Worm (Caenorhabditis elegans) whole organism, L1 larva: ENCODE results near the gene msp-63.
A peak's percentile ranks its signal among the peaks of the same experiment; 100 is the strongest.

Experiments
- C04F5.9 ChIP-seq: sonication (generic microtip); optimal IDR thresholded peaks from 2 replicates; lab custom pipeline; 2016; ENCODE audit warnings: missing genetic modification characterization, missing compliant biosample characterization
- C16A3.4 ChIP-seq: fragments of 150-350 bp; optimal IDR thresholded peaks from 2 replicates; lab custom pipeline; 2014; ENCODE audit warnings: missing biosample characterization, missing genetic modification characterization
- C34B4.2 ChIP-seq: sonication (generic microtip); optimal IDR thresholded peaks from 2 replicates; lab custom pipeline; 2017; ENCODE audit warnings: mild to moderate bottlenecking, missing genetic modification characterization, missing compliant biosample characterization
- F16B12.6 ChIP-seq: fragments of 150-350 bp; optimal IDR thresholded peaks from 2 replicates; lab custom pipeline; 2014; ENCODE audit warnings: missing biosample characterization, missing genetic modification characterization
- Y116A8C.19 ChIP-seq: sonication (generic microtip); optimal IDR thresholded peaks from 2 replicates; lab custom pipeline; 2016; ENCODE audit warnings: missing compliant biosample characterization, missing genetic modification characterization, borderline replicate concordance
- aha-1 ChIP-seq: fragments of 150-350 bp; optimal IDR thresholded peaks from 2 replicates; lab custom pipeline; 2014; ENCODE audit warnings: missing biosample characterization, missing genetic modification characterization
- alr-1 ChIP-seq: fragments of 200-800 bp; sonication (Bioruptor generic); optimal IDR thresholded peaks from 2 replicates; lab custom pipeline; 2018; ENCODE audit warnings: borderline replicate concordance, mild to moderate bottlenecking, missing genetic modification characterization, missing compliant biosample characterization
- ceh-63 ChIP-seq: fragments of 200-800 bp; sonication (Bioruptor generic); optimal IDR thresholded peaks from 2 replicates; lab custom pipeline; 2018; ENCODE audit warnings: mild to moderate bottlenecking, missing genetic modification characterization, missing compliant biosample characterization
- ceh-8 ChIP-seq: fragments of 200-800 bp; sonication (Bioruptor generic); optimal IDR thresholded peaks from 2 replicates; lab custom pipeline; 2018; ENCODE audit warnings: mild to moderate bottlenecking, missing genetic modification characterization, moderate library complexity, missing compliant biosample characterization
- ceh-82 ChIP-seq, 3 experiments: fragments of 150-350 bp in 1 of 3; sonication (generic microtip) in 2 of 3; optimal IDR thresholded peaks; 2 replicates each; lab custom pipeline; 2014 to 2017; ENCODE audit warnings: missing biosample characterization in 3 of 3, missing genetic modification characterization in 3 of 3
- ceh-90 ChIP-seq: sonication (generic microtip); optimal IDR thresholded peaks from 2 replicates; lab custom pipeline; 2016; ENCODE audit warnings: missing genetic modification characterization, missing compliant biosample characterization
- dpl-1 ChIP-seq, 3 experiments: fragments of 150-350 bp in 2 of 3; sonication (generic microtip) in 1 of 3; optimal IDR thresholded peaks; 2 replicates each; lab custom pipeline; 2014 to 2017; ENCODE audit warnings: missing biosample characterization in 3 of 3, missing genetic modification characterization in 3 of 3, missing genetic modification reagents in 3 of 3
- dsc-1 ChIP-seq: sonication (generic microtip); optimal IDR thresholded peaks from 2 replicates; lab custom pipeline; 2016; ENCODE audit warnings: mild to moderate bottlenecking, missing genetic modification characterization, missing compliant biosample characterization
- efl-1 ChIP-seq, 4 experiments: fragments of 150-350 bp; optimal IDR thresholded peaks in 3 of 4; peaks in 1 of 4; 1 replicate in 1 of 4; 2 replicates in 3 of 4; lab custom pipeline; 2014; ENCODE audit warnings: missing biosample characterization in 2 of 4, missing genetic modification characterization in 2 of 4, missing genetic modification reagents in 2 of 4
- efl-3 ChIP-seq: fragments of 200-800 bp; sonication (Bioruptor generic); optimal IDR thresholded peaks from 2 replicates; lab custom pipeline; 2018; ENCODE audit warnings: mild to moderate bottlenecking, missing genetic modification characterization, missing compliant biosample characterization
- egl-13 ChIP-seq: sonication (generic microtip); optimal IDR thresholded peaks from 2 replicates; lab custom pipeline; 2016; ENCODE audit warnings: missing genotype, missing genetic modification reagents, missing genetic modification characterization, missing compliant biosample characterization
- egl-27 ChIP-seq, 2 experiments: fragments of 150-350 bp in 1 of 2; sonication (generic microtip); optimal IDR thresholded peaks; 3 replicates each; lab custom pipeline; 2017 to 2018; ENCODE audit warnings: missing biosample characterization in 2 of 2, missing genetic modification characterization in 2 of 2, missing genetic modification reagents in 2 of 2
- elt-3 ChIP-seq, 6 experiments: fragments of 150-350 bp in 1 of 6; sonication (generic microtip); optimal IDR thresholded peaks; 2 replicates each; lab custom pipeline; 2017 to 2018; ENCODE audit warnings: missing biosample characterization in 6 of 6, missing genetic modification characterization in 6 of 6, inconsistent platforms in 1 of 6
- fkh-8 ChIP-seq: sonication (generic microtip); optimal IDR thresholded peaks from 2 replicates; lab custom pipeline; 2016; ENCODE audit warnings: mild to moderate bottlenecking, missing genetic modification characterization, missing compliant biosample characterization
- grh-1 ChIP-seq: fragments of 200-800 bp; sonication (Bioruptor generic); IDR thresholded peaks from 2 replicates; pipeline ENCODE4 v1.3.6; 2022; ENCODE audit warnings: missing genetic modification reagents, missing genetic modification characterization, missing compliant biosample characterization
- hlh-17 ChIP-seq: fragments of 200-800 bp; sonication (Bioruptor generic); optimal IDR thresholded peaks from 2 replicates; lab custom pipeline; 2018; ENCODE audit warnings: missing genetic modification characterization, mild to moderate bottlenecking, missing compliant biosample characterization, moderate library complexity, borderline replicate concordance
- hpl-2 ChIP-seq: fragments of 150-350 bp; optimal IDR thresholded peaks from 2 replicates; lab custom pipeline; 2014; ENCODE audit warnings: missing biosample characterization, missing genetic modification reagents, missing genetic modification characterization
- irx-1 ChIP-seq: sonication (generic microtip); optimal IDR thresholded peaks from 2 replicates; lab custom pipeline; 2016; ENCODE audit warnings: missing genetic modification characterization, missing compliant biosample characterization
- jun-1 ChIP-seq: fragments of 150-350 bp; optimal IDR thresholded peaks from 2 replicates; lab custom pipeline; 2014; ENCODE audit warnings: missing biosample characterization, missing genetic modification reagents, missing genetic modification characterization
- lin-13 ChIP-seq: fragments of 150-350 bp; optimal IDR thresholded peaks from 2 replicates; lab custom pipeline; 2014; ENCODE audit warnings: missing biosample characterization, missing genetic modification reagents, missing genetic modification characterization
- lin-15B ChIP-seq: fragments of 150-350 bp; sonication (generic microtip); optimal IDR thresholded peaks from 3 replicates; lab custom pipeline; 2014; ENCODE audit warnings: missing biosample characterization, missing genetic modification characterization
- lin-35 ChIP-seq, 2 experiments: fragments of 150-350 bp; optimal IDR thresholded peaks; 2 replicates each; lab custom pipeline; 2014; ENCODE audit warnings: missing biosample characterization in 2 of 2, missing genetic modification characterization in 2 of 2, missing genetic modification reagents in 2 of 2
- lin-39 ChIP-seq: fragments of 150-350 bp; optimal IDR thresholded peaks from 2 replicates; lab custom pipeline; 2014; ENCODE audit warnings: missing biosample characterization, missing genetic modification reagents, missing genetic modification characterization
- mab-9 ChIP-seq: fragments of 200-800 bp; sonication (Bioruptor generic); IDR thresholded peaks from 2 replicates; pipeline ENCODE4 v1.3.6; 2022; ENCODE audit warnings: missing genetic modification reagents, missing genetic modification characterization, missing compliant biosample characterization
- mef-2 ChIP-seq: fragments of 150-350 bp; optimal IDR thresholded peaks from 2 replicates; lab custom pipeline; 2014; ENCODE audit warnings: missing biosample characterization, missing genetic modification characterization
- mep-1 ChIP-seq: fragments of 150-350 bp; optimal IDR thresholded peaks from 2 replicates; lab custom pipeline; 2014; ENCODE audit warnings: missing biosample characterization, missing genetic modification characterization
- nhr-12 ChIP-seq: sonication (generic microtip); optimal IDR thresholded peaks from 2 replicates; lab custom pipeline; 2017; ENCODE audit warnings: missing biosample characterization, missing genetic modification characterization
- nhr-19 ChIP-seq: fragments of 200-800 bp; sonication (Bioruptor generic); conservative IDR thresholded peaks from 2 replicates; pipeline ENCODE4 v1.3.6; 2022; ENCODE audit warnings: missing genetic modification characterization, missing compliant biosample characterization
- nhr-28 ChIP-seq: fragments of 150-350 bp; optimal IDR thresholded peaks from 2 replicates; lab custom pipeline; 2014; ENCODE audit warnings: missing biosample characterization, missing genetic modification characterization
- nhr-76 ChIP-seq: sonication (generic microtip); optimal IDR thresholded peaks from 2 replicates; lab custom pipeline; 2017; ENCODE audit warnings: missing biosample characterization, missing genetic modification characterization
- nhr-77 ChIP-seq: fragments of 150-350 bp; optimal IDR thresholded peaks from 2 replicates; lab custom pipeline; 2014; ENCODE audit warnings: missing biosample characterization, missing genetic modification characterization
- nhr-90 ChIP-seq: sonication (generic microtip); optimal IDR thresholded peaks from 2 replicates; lab custom pipeline; 2016; ENCODE audit warnings: mild to moderate bottlenecking, missing genetic modification characterization, missing compliant biosample characterization; ENCODE audit not compliant: poor library complexity
- pax-3 ChIP-seq: fragments of 200-800 bp; sonication (Bioruptor generic); optimal IDR thresholded peaks from 2 replicates; lab custom pipeline; 2018; ENCODE audit warnings: mild to moderate bottlenecking, missing genetic modification characterization, moderate library complexity, missing compliant biosample characterization
- pqm-1 ChIP-seq: sonication (generic microtip); optimal IDR thresholded peaks from 3 replicates; lab custom pipeline; 2017; ENCODE audit warnings: missing biosample characterization, missing genetic modification characterization
- skn-1 ChIP-seq: fragments of 150-350 bp; optimal IDR thresholded peaks from 2 replicates; lab custom pipeline; 2014; ENCODE audit warnings: missing biosample characterization, missing genetic modification characterization
- snpc-4 ChIP-seq: fragments of 150-350 bp; optimal IDR thresholded peaks from 2 replicates; lab custom pipeline; 2014; ENCODE audit warnings: missing biosample characterization, missing genetic modification characterization
- snu-23 ChIP-seq: sonication (generic microtip); optimal IDR thresholded peaks from 2 replicates; lab custom pipeline; 2016; ENCODE audit warnings: missing genetic modification characterization, missing compliant biosample characterization
- sptf-1 ChIP-seq: fragments of 150-350 bp; optimal IDR thresholded peaks from 2 replicates; lab custom pipeline; 2014; ENCODE audit warnings: missing biosample characterization, missing genetic modification characterization
- sup-37 ChIP-seq: fragments of 200-800 bp; sonication (Bioruptor generic); optimal IDR thresholded peaks from 2 replicates; lab custom pipeline; 2018; ENCODE audit warnings: mild to moderate bottlenecking, missing genetic modification characterization, missing compliant biosample characterization
- swsn-7 ChIP-seq: sonication (generic microtip); optimal IDR thresholded peaks from 2 replicates; lab custom pipeline; 2016; ENCODE audit warnings: missing genetic modification characterization, missing compliant biosample characterization
- tbx-2 ChIP-seq: sonication (generic microtip); optimal IDR thresholded peaks from 2 replicates; lab custom pipeline; 2016; ENCODE audit warnings: missing genetic modification characterization, missing compliant biosample characterization
- unc-30 ChIP-seq: sonication (generic microtip); optimal IDR thresholded peaks from 2 replicates; lab custom pipeline; 2017; ENCODE audit warnings: missing biosample characterization, missing genetic modification characterization
- unc-86 ChIP-seq: sonication (generic microtip); optimal IDR thresholded peaks from 2 replicates; lab custom pipeline; 2016; ENCODE audit warnings: missing genetic modification characterization, missing compliant biosample characterization
- unc-98 ChIP-seq: fragments of 200-800 bp; sonication (Bioruptor generic); IDR thresholded peaks from 2 replicates; pipeline ENCODE4 v1.3.6; 2022; ENCODE audit warnings: missing genetic modification characterization, missing compliant biosample characterization
- vab-15 ChIP-seq: sonication (generic microtip); optimal IDR thresholded peaks from 2 replicates; lab custom pipeline; 2017; ENCODE audit warnings: missing genotype, mild to moderate bottlenecking, missing genetic modification characterization, missing compliant biosample characterization
- zag-1 ChIP-seq: fragments of 150-350 bp; optimal IDR thresholded peaks from 2 replicates; lab custom pipeline; 2014; ENCODE audit warnings: missing biosample characterization, missing genetic modification characterization
- ztf-4 ChIP-seq: fragments of 150-350 bp; optimal IDR thresholded peaks from 2 replicates; lab custom pipeline; 2014; ENCODE audit warnings: missing biosample characterization, missing genetic modification characterization

The msp-63 gene

DNA sequence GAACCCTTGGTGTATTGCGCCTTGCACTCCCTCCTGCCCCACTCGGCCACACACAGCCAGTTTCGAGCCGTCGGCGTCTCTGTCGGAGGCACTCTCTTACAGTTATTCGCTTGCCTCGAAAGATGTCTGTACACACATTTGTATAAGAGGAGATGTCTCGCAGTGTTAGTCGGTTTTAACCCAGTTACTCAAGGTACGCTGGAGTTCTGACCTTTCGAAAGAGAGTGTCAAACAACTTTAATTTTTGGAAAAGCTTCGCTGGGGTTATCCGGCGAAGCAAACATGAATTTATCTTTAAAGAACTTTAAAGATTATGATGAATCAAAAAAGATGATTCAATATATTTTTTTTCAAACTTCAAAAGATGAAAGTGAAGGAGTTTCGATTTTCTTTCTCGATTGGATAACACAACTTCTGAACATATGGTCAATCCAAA is 47.5 kb upstream of the msp-63 start (continued):
- peak; percentile 82 for TF ChIP-seq unc-30
- peak; percentile 99 for TF ChIP-seq nhr-19
- TF ChIP-seq snpc-4, result peak; percentile 100
- TF ChIP-seq ztf-4 (tag; lab: Kevin White, UChicago), result peak; percentile 98
- TF ChIP-seq skn-1, result peak; percentile 91
- peak; percentile 99 for TF ChIP-seq C16A3.4 (tag; lab: Kevin White, UChicago)
- TF ChIP-seq irx-1, result peak; percentile 100
- peak; percentile 82 to 84 (median 82) for TF ChIP-seq dpl-1 (GFP tag; optimal IDR thresholded peaks at IDR 0.05; lab: Kevin White, UChicago)
- peak; percentile 100 for TF ChIP-seq fkh-8 (tag; lab: Kevin White, UChicago)
- peak in 5 of 6 experiments; percentile 91 to 99 (median 95) for TF ChIP-seq elt-3 (tag; optimal IDR thresholded peaks at IDR 0.05; lab: Kevin White, UChicago)
- peak; percentile 89 to 95 for TF ChIP-seq lin-35 (GFP tag; optimal IDR thresholded peaks at IDR 0.05; lab: Kevin White, UChicago)
- peak; percentile 74 for TF ChIP-seq lin-15B
- peak; percentile 92 for TF ChIP-seq efl-1 (optimal IDR thresholded peaks at IDR 0.05; lab: Kevin White, UChicago)
- TF ChIP-seq efl-1 (GFP tag; optimal IDR thresholded peaks at IDR 0.05 in 1 of 2; lab: Kevin White, UChicago), result peak; percentile 77 to 98
- TF ChIP-seq hlh-17 (GFP tag; lab: Kevin White, UChicago), result peak; percentile 49
- peak; percentile 93 for TF ChIP-seq vab-15
- peak; percentile 98 for TF ChIP-seq C04F5.9 (tag; lab: Kevin White, UChicago)
- TF ChIP-seq aha-1 (tag; lab: Kevin White, UChicago), result peak; percentile 89
- TF ChIP-seq mep-1, result peak; percentile 99
- peak; percentile 77 for TF ChIP-seq nhr-28
- TF ChIP-seq nhr-90 (tag; lab: Kevin White, UChicago), result peak; percentile 100
- TF ChIP-seq ceh-82 (tag; optimal IDR thresholded peaks at IDR 0.05; lab: Kevin White, UChicago), result peak; percentile 95 to 98 (median 98)
- peak; percentile 100 for TF ChIP-seq swsn-7
- peak; percentile 99 for TF ChIP-seq grh-1
- peak; percentile 99 for TF ChIP-seq nhr-77 (tag; lab: Kevin White, UChicago)
- TF ChIP-seq egl-13, result peak; percentile 99
- peak; percentile 75 for TF ChIP-seq F16B12.6
- TF ChIP-seq efl-3 (GFP tag; lab: Kevin White, UChicago), result peak; percentile 90
- peak; percentile 80 for TF ChIP-seq nhr-12 (tag; lab: Kevin White, UChicago)
- peak; percentile 81 for TF ChIP-seq C34B4.2 (tag; lab: Kevin White, UChicago)
- TF ChIP-seq alr-1 (tag; lab: Kevin White, UChicago), result no peak
- TF ChIP-seq ceh-90 (tag; lab: Kevin White, UChicago), result peak; percentile 72
- peak; percentile 48 for TF ChIP-seq Y116A8C.19 (tag; lab: Kevin White, UChicago)
- TF ChIP-seq dsc-1 (tag; lab: Kevin White, UChicago), result peak; percentile 100
- TF ChIP-seq hpl-2 (GFP tag; lab: Kevin White, UChicago), result peak; percentile 99
- peak; percentile 99 for TF ChIP-seq ceh-8 (GFP tag; lab: Kevin White, UChicago)
- TF ChIP-seq nhr-76 (tag; lab: Kevin White, UChicago), result peak; percentile 80
- TF ChIP-seq unc-86 (tag; lab: Kevin White, UChicago), result peak; percentile 99
- no peak for TF ChIP-seq sptf-1 (tag; lab: Kevin White, UChicago)
- peak; percentile 98 for TF ChIP-seq jun-1 (tag; lab: Kevin White, UChicago)
- peak; percentile 86 to 97 for TF ChIP-seq egl-27 (tag; optimal IDR thresholded peaks at IDR 0.05; lab: Kevin White, UChicago)
- peak; percentile 99 for TF ChIP-seq mab-9 (GFP tag; lab: Robert Waterston, UW)
- TF ChIP-seq pqm-1, result peak; percentile 76
- peak; percentile 100 for TF ChIP-seq snu-23 (GFP tag; lab: Kevin White, UChicago)
- peak; percentile 96 for TF ChIP-seq ceh-63 (GFP tag; lab: Kevin White, UChicago)
- peak; percentile 100 for TF ChIP-seq tbx-2 (tag; lab: Kevin White, UChicago)
- TF ChIP-seq mef-2 (tag; lab: Kevin White, UChicago), result peak; percentile 93
- peak; percentile 99 for TF ChIP-seq zag-1 (tag; lab: Kevin White, UChicago)
- TF ChIP-seq sup-37 (GFP tag; lab: Kevin White, UChicago), result peak; percentile 99
- peak; percentile 99 for TF ChIP-seq pax-3 (tag; lab: Kevin White, UChicago)
- TF ChIP-seq lin-39 (tag; lab: Kevin White, UChicago), result peak; percentile 99
- peak; percentile 94 for TF ChIP-seq unc-98 (GFP tag; lab: Robert Waterston, UW)
- TF ChIP-seq lin-13, result peak; percentile 97
